Worm (Caenorhabditis elegans) whole organism, L2 larva: ENCODE measurements around the gene F42A6.2.
A peak's percentile ranks its signal among the peaks of the same experiment; 100 is the strongest.
"Not testable (repeated sequence)": the region's sequence is repeated elsewhere in the genome, so short reads cannot be mapped to it uniquely, and the experiment has no call there.

Experiments used
- C34F6.9 ChIP-seq: fragments of 150-350 bp; optimal IDR thresholded peaks from 2 replicates; lab custom pipeline; 2014; ENCODE audit warnings: missing biosample characterization, missing genetic modification characterization
- F13H6.1 ChIP-seq: sonication (generic microtip); optimal IDR thresholded peaks from 2 replicates; lab custom pipeline; 2016; ENCODE audit warnings: missing genetic modification characterization, missing compliant biosample characterization
- ZK546.5 ChIP-seq: sonication (generic microtip); optimal IDR thresholded peaks from 2 replicates; lab custom pipeline; 2017; ENCODE audit warnings: missing biosample characterization, missing genetic modification characterization
- ama-1 ChIP-seq: fragments of 150-350 bp; optimal IDR thresholded peaks from 2 replicates; lab custom pipeline; 2018; ENCODE audit warnings: inconsistent platforms
- ceh-16 ChIP-seq: fragments of 150-350 bp; optimal IDR thresholded peaks from 2 replicates; lab custom pipeline; 2014; ENCODE audit warnings: missing biosample characterization, missing genetic modification characterization
- ceh-82 ChIP-seq: fragments of 150-350 bp; optimal IDR thresholded peaks from 2 replicates; lab custom pipeline; 2014; ENCODE audit warnings: missing biosample characterization, missing genetic modification characterization
- crh-2 ChIP-seq: sonication (generic microtip); optimal IDR thresholded peaks from 2 replicates; lab custom pipeline; 2017; ENCODE audit warnings: missing biosample characterization, missing genetic modification characterization
- lin-39 ChIP-seq: fragments of 150-350 bp; optimal IDR thresholded peaks from 2 replicates; lab custom pipeline; 2014; ENCODE audit warnings: missing biosample characterization, missing genetic modification reagents, missing genetic modification characterization
- lsy-2 ChIP-seq, 2 experiments: fragments of 150-350 bp in 1 of 2; sonication (generic microtip) in 1 of 2; optimal IDR thresholded peaks; 2 replicates each; lab custom pipeline; 2014 to 2017; ENCODE audit warnings: missing biosample characterization in 2 of 2, missing genetic modification characterization in 2 of 2
- mdl-1 ChIP-seq, 2 experiments: fragments of 150-350 bp in 1 of 2; sonication (generic microtip) in 1 of 2; optimal IDR thresholded peaks; 2 replicates each; lab custom pipeline; 2017; ENCODE audit warnings: missing biosample characterization in 2 of 2, missing genetic modification characterization in 2 of 2
- nhr-11 ChIP-seq: fragments of 150-350 bp; optimal IDR thresholded peaks from 2 replicates; lab custom pipeline; 2014; ENCODE audit warnings: missing biosample characterization, missing genetic modification characterization
- sem-4 ChIP-seq: fragments of 150-350 bp; optimal IDR thresholded peaks from 2 replicates; lab custom pipeline; 2014; ENCODE audit warnings: missing biosample characterization, missing genetic modification reagents, missing genetic modification characterization
- snpc-4 ChIP-seq: fragments of 150-350 bp; optimal IDR thresholded peaks from 2 replicates; lab custom pipeline; 2014; ENCODE audit warnings: missing biosample characterization, missing genetic modification characterization
- unc-39 ChIP-seq: fragments of 150-350 bp; optimal IDR thresholded peaks from 2 replicates; lab custom pipeline; 2014; ENCODE audit warnings: missing biosample characterization, missing genetic modification characterization
- unc-55 ChIP-seq: fragments of 150-350 bp; sonication (generic microtip); optimal IDR thresholded peaks from 3 replicates; lab custom pipeline; 2014; ENCODE audit warnings: missing biosample characterization, missing genetic modification reagents, missing genetic modification characterization
- ztf-1 ChIP-seq: fragments of 200-800 bp; sonication (Bioruptor generic); conservative IDR thresholded peaks from 2 replicates; pipeline ENCODE4 v1.3.6; 2022; ENCODE audit warnings: missing genetic modification characterization, missing compliant biosample characterization

The F42A6.2 gene

ce11 chrIV:3386504-3387290 lies 45.4 kb downstream of the F42A6.2 start:
- no peak for TF ChIP-seq sem-4 (tag; lab: Kevin White, UChicago)
- no peak for TF ChIP-seq nhr-11 (tag; lab: Kevin White, UChicago)
- no peak for TF ChIP-seq ztf-1 (GFP tag; lab: Robert Waterston, UW)
- TF ChIP-seq F13H6.1 (tag; lab: Kevin White, UChicago) = no peak
- no peak for TF ChIP-seq snpc-4 (tag; lab: Kevin White, UChicago)
- TF ChIP-seq ama-1 (lab: Kevin White, UChicago) = peak; percentile 53
- TF ChIP-seq crh-2 (tag; lab: Kevin White, UChicago) = peak; percentile 9
- no peak for TF ChIP-seq ZK546.5 (tag; lab: Kevin White, UChicago)
- no peak for TF ChIP-seq unc-39 (tag; lab: Kevin White, UChicago)
- TF ChIP-seq lsy-2 (tag; optimal IDR thresholded peaks at IDR 0.05; lab: Kevin White, UChicago) = peak in 1 of 2 experiments; percentile 6
- TF ChIP-seq ceh-82 (tag; lab: Kevin White, UChicago) = no peak
- TF ChIP-seq lin-39 (tag; lab: Kevin White, UChicago) = no peak
- TF ChIP-seq ceh-16 (tag; lab: Kevin White, UChicago) = no peak
- no peak for TF ChIP-seq unc-55 (GFP tag; lab: Kevin White, UChicago)
- TF ChIP-seq C34F6.9 (tag; lab: Kevin White, UChicago) = no peak
- TF ChIP-seq mdl-1 (tag; optimal IDR thresholded peaks at IDR 0.05; lab: Kevin White, UChicago) = no peak

ce11 chrIV:3389999-3390398 lies 48.7 kb downstream of the F42A6.2 start, which contains the start of gene B0546.5:
B0546.5 (minus strand) TSS chrIV:3390099.
- TF ChIP-seq C34F6.9 (tag; lab: Kevin White, UChicago); mdl-1 (tag; optimal IDR thresholded peaks at IDR 0.05; lab: Kevin White, UChicago); ama-1 (lab: Kevin White, UChicago): not testable (repeated sequence)
